Fruit fly (Drosophila melanogaster) whole organism, wandering third instar larva: ENCODE data around the gene CG43093.

Source experiments
- CG9705 ChIP-seq: fragments of 200-800 bp; sonication (Bioruptor generic); optimal IDR thresholded peaks from 2 replicates; lab custom pipeline; 2018; ENCODE audit warnings: missing biosample characterization, mild to moderate bottlenecking, missing genetic modification characterization
- Dfd ChIP-seq: fragments of >200 bp; optimal IDR thresholded peaks from 2 replicates; lab custom pipeline; 2017; ENCODE audit warnings: missing biosample characterization, missing genetic modification characterization
- HLH106 ChIP-seq: fragments of 200-800 bp; optimal IDR thresholded peaks from 3 replicates; lab custom pipeline; 2019; ENCODE audit warnings: missing biosample characterization, mild to moderate bottlenecking, missing genetic modification characterization, moderate library complexity
- Myc ChIP-seq: fragments of >200 bp; optimal IDR thresholded peaks from 2 replicates; lab custom pipeline; 2017
- br ChIP-seq: fragments of 200-800 bp; sonication (Bioruptor generic); optimal IDR thresholded peaks from 2 replicates; lab custom pipeline; 2016; ENCODE audit warnings: missing biosample characterization, missing genetic modification characterization
- dmrt93B ChIP-seq: fragments of 200-800 bp; sonication (Bioruptor generic); optimal IDR thresholded peaks from 2 replicates; lab custom pipeline; 2018; ENCODE audit warnings: missing biosample characterization, mild to moderate bottlenecking, missing genetic modification characterization
- ey ChIP-seq: fragments of 200-800 bp; sonication (Bioruptor generic); optimal IDR thresholded peaks from 2 replicates; lab custom pipeline; 2016; ENCODE audit warnings: missing biosample characterization, missing genetic modification characterization
- h ChIP-seq: fragments of 200-800 bp; sonication (Bioruptor generic); optimal IDR thresholded peaks from 3 replicates; lab custom pipeline; 2016; ENCODE audit warnings: missing biosample characterization, mild to moderate bottlenecking, missing genetic modification characterization
- lola ChIP-seq: fragments of >200 bp; optimal IDR thresholded peaks from 2 replicates; lab custom pipeline; 2017; ENCODE audit warnings: missing biosample characterization, missing genetic modification characterization
- rgr ChIP-seq: fragments of 200-800 bp; sonication (Bioruptor generic); optimal IDR thresholded peaks from 3 replicates; lab custom pipeline; 2016; ENCODE audit warnings: missing biosample characterization, mild to moderate bottlenecking, missing genetic modification characterization
- sv ChIP-seq: fragments of 200-800 bp; sonication (Bioruptor generic); optimal IDR thresholded peaks from 3 replicates; lab custom pipeline; 2016; ENCODE audit warnings: missing biosample characterization, missing genetic modification characterization

DNA sequence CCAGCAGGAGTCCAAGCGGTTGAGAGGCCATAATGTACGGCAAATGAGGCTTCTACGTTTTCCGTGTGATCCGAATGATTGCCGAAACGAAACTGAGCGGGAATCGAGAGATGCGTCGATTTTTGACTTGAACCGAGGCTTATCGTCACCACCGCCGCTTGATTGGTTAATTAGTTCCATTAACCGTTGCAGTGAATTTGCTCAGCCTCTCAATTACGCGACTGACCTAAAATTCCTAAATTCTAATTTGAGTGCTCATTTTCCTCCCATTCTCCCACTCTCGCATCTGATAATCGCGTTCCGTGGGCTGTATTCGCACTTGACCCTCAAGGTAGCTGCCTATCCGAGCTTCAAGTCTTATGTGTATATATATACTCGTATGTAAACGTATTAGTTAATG, 4.0 kb downstream of the CG43093 start, which contains the start of gene Nepl15:
- TF ChIP-seq HLH106 (tag; lab: Kevin White, UChicago) (no peak), br (GFP tag; lab: Kevin White, UChicago) (no peak), Dfd (GFP tag; lab: Kevin White, UChicago) (no peak), rgr (no peak), lola (GFP tag; lab: Kevin White, UChicago) (no peak), Myc (lab: Kevin White, UChicago) (no peak), sv (no peak), CG9705 (no peak), ey (GFP tag; lab: Kevin White, UChicago) (no peak), dmrt93B (GFP tag; lab: Kevin White, UChicago) (no peak), h (GFP tag; lab: Kevin White, UChicago) (no peak)
